Worm (Caenorhabditis elegans): ENCODE measurements around the gene K10G4.3.

ce11 chrV:17225389-17225788 is 39.4 kb downstream of the K10G4.3 start, which contains the start of gene scl-25:
- TF ChIP-seq him-1 (tag; optimal IDR thresholded peaks at IDR 0.05) = no peak
- no peak for TF ChIP-seq dao-5 (tag; optimal IDR thresholded peaks at IDR 0.05)
- no peak for TF ChIP-seq W03F9.2 (tag; optimal IDR thresholded peaks at IDR 0.05)
